Worm (Caenorhabditis elegans) whole organism, L4 larva: ENCODE measurements around the gene T22B3.3.

ENCODE experiments used
- D1046.2 ChIP-seq: fragments of 200-800 bp; sonication (Bioruptor generic); IDR thresholded peaks from 2 replicates; pipeline ENCODE4 v1.3.6; 2022; ENCODE audit warnings: missing genetic modification characterization, missing compliant biosample characterization
- aha-1 ChIP-seq: fragments of 150-350 bp; peaks from one replicate; lab custom pipeline; 2014; ENCODE audit warnings: missing biosample characterization, missing genetic modification characterization
- aly-2 ChIP-seq: sonication (generic microtip); optimal IDR thresholded peaks from 2 replicates; lab custom pipeline; 2018; ENCODE audit warnings: missing biosample characterization, missing genetic modification characterization
- ama-1 ChIP-seq: fragments of 150-350 bp; optimal IDR thresholded peaks from 2 replicates; lab custom pipeline; 2014; ENCODE audit warnings: inconsistent platforms, mixed read lengths
- arid-1 ChIP-seq: fragments of 200-800 bp; sonication (Bioruptor generic); conservative IDR thresholded peaks from 2 replicates; pipeline ENCODE4 v1.3.6; 2022; ENCODE audit warnings: missing genetic modification reagents, missing genetic modification characterization, missing compliant biosample characterization
- attf-4 ChIP-seq: sonication (generic microtip); optimal IDR thresholded peaks from 3 replicates; lab custom pipeline; 2017; ENCODE audit warnings: missing biosample characterization, missing genetic modification characterization
- ceh-28 ChIP-seq: fragments of 150-350 bp; optimal IDR thresholded peaks from 2 replicates; lab custom pipeline; 2014; ENCODE audit warnings: missing biosample characterization, missing genetic modification reagents, missing genetic modification characterization
- daf-19 ChIP-seq: fragments of 200-800 bp; sonication (Bioruptor generic); conservative IDR thresholded peaks from 2 replicates; pipeline ENCODE4 v1.3.6; 2022; ENCODE audit warnings: missing genetic modification characterization, missing compliant biosample characterization
- egl-27 ChIP-seq: sonication (generic microtip); optimal IDR thresholded peaks from 3 replicates; lab custom pipeline; 2017; ENCODE audit warnings: missing biosample characterization, missing genetic modification reagents, missing genetic modification characterization
- lsy-2 ChIP-seq, 2 experiments: fragments of 150-350 bp in 1 of 2; sonication (generic microtip) in 1 of 2; optimal IDR thresholded peaks; 2 replicates each; lab custom pipeline; 2014 to 2017; ENCODE audit warnings: missing biosample characterization in 2 of 2, missing genetic modification characterization in 2 of 2
- madf-9 ChIP-seq: fragments of 200-800 bp; sonication (Bioruptor generic); conservative IDR thresholded peaks from 2 replicates; pipeline ENCODE4 v1.3.6; 2022; ENCODE audit warnings: missing genetic modification reagents, missing genetic modification characterization, missing compliant biosample characterization
- mdt-29 ChIP-seq: fragments of 200-800 bp; sonication (Bioruptor generic); IDR thresholded peaks from 2 replicates; pipeline ENCODE4 v1.3.6; 2022; ENCODE audit warnings: missing genetic modification reagents, missing genetic modification characterization, missing compliant biosample characterization
- mes-2 ChIP-seq: sonication (generic microtip); optimal IDR thresholded peaks from 2 replicates; lab custom pipeline; 2016; ENCODE audit warnings: missing genotype, mild to moderate bottlenecking, missing genetic modification characterization, missing compliant biosample characterization; ENCODE audit not compliant: poor library complexity, severe bottlenecking
- nhr-111 ChIP-seq: fragments of 200-800 bp; sonication (Bioruptor generic); optimal IDR thresholded peaks from 2 replicates; lab custom pipeline; 2018; ENCODE audit warnings: mild to moderate bottlenecking, missing genetic modification characterization, missing compliant biosample characterization
- nhr-41 ChIP-seq: fragments of 200-800 bp; sonication (Bioruptor generic); IDR thresholded peaks from 2 replicates; pipeline ENCODE4 v1.3.6; 2022; ENCODE audit warnings: missing genetic modification reagents, missing genetic modification characterization, missing compliant biosample characterization
- skn-1 ChIP-seq: fragments of 150-350 bp; optimal IDR thresholded peaks from 2 replicates; lab custom pipeline; 2014; ENCODE audit warnings: missing biosample characterization, missing genetic modification characterization
- spr-1 ChIP-seq: sonication (generic microtip); optimal IDR thresholded peaks from 2 replicates; lab custom pipeline; 2016; ENCODE audit warnings: mild to moderate bottlenecking, missing genetic modification characterization, missing compliant biosample characterization
- unc-130 ChIP-seq: sonication (generic microtip); optimal IDR thresholded peaks from 2 replicates; lab custom pipeline; 2016; ENCODE audit warnings: missing genetic modification reagents, missing genetic modification characterization, missing compliant biosample characterization
- unc-62 ChIP-seq, 3 experiments: fragments of 150-350 bp in 1 of 3; sonication (generic microtip); optimal IDR thresholded peaks in 2 of 3; peaks in 1 of 3; 1 replicate in 1 of 3; 2 replicates in 2 of 3; lab custom pipeline; 2014 to 2017; ENCODE audit warnings: missing biosample characterization in 3 of 3, missing genetic modification characterization in 3 of 3, missing genetic modification reagents in 3 of 3, missing genotype in 1 of 3
- ztf-11 ChIP-seq: fragments of 150-350 bp; optimal IDR thresholded peaks from 2 replicates; lab custom pipeline; 2014; ENCODE audit warnings: missing biosample characterization, missing genetic modification characterization

T22B3.3 gene

ce11 chrIV:11665010-11665409 lies 38.6 kb downstream of the T22B3.3 start, which contains the start of gene ZK809.9:
TSS of gene ZK809.9 (plus strand) at chrIV:11665310.
- TF ChIP-seq ceh-28 (tag; lab: Kevin White, UChicago) (no peak), ama-1 (lab: Kevin White, UChicago) (no peak), nhr-41 (GFP tag; lab: Robert Waterston, UW) (no peak), D1046.2 (GFP tag; lab: Robert Waterston, UW) (no peak), arid-1 (GFP tag; lab: Robert Waterston, UW) (no peak), egl-27 (tag; lab: Kevin White, UChicago) (no peak), ztf-11 (tag; lab: Kevin White, UChicago) (no peak), daf-19 (GFP tag; lab: Robert Waterston, UW) (no peak), aly-2 (tag; lab: Kevin White, UChicago) (no peak), skn-1 (no peak), attf-4 (tag; lab: Kevin White, UChicago) (no peak), spr-1 (tag; lab: Kevin White, UChicago) (no peak), nhr-111 (no peak), mes-2 (tag; lab: Kevin White, UChicago) (no peak)

- TF ChIP-seq aha-1 (tag; lab: Kevin White, UChicago) (peak; percentile 49), madf-9 (GFP tag; lab: Robert Waterston, UW) (no peak)
- TF ChIP-seq, all 104 proteins: peak for 1
These were observed 43.7 kb downstream of the T22B3.3 start, which contains the start of gene ZK792.1 for ce11 chrIV:11659794-11660312. TSS of gene ZK792.1 (plus strand) at chrIV:11659844.

- TF ChIP-seq unc-130 (no peak), aha-1 (tag; lab: Kevin White, UChicago) (peak; percentile 46), mes-2 (tag; lab: Kevin White, UChicago) (peak; percentile 54), mdt-29 (GFP tag; lab: Robert Waterston, UW) (no peak), unc-62 (GFP tag; optimal IDR thresholded peaks at IDR 0.05 in 1 of 2; lab: Kevin White, UChicago) (no peak), unc-62 (tag; optimal IDR thresholded peaks at IDR 0.05; lab: Kevin White, UChicago) (no peak), lsy-2 (tag; optimal IDR thresholded peaks at IDR 0.05; lab: Kevin White, UChicago) (peak in 1 of 2 experiments; percentile 20)
These were observed 47.3 kb downstream of the T22B3.3 start, which contains the start of gene ZK809.5 for ce11 chrIV:11656144-11656780. TSS of gene ZK809.5 (plus strand) at chrIV:11656730.

ce11 chrIV:11655370-11655769 lies 48.2 kb downstream of the T22B3.3 start, which contains the start of gene ent-1:
TSS of gene ent-1 (minus strand) at chrIV:11655470.
- TF ChIP-seq aha-1 (tag; lab: Kevin White, UChicago) (peak; percentile 70), lsy-2 (tag; optimal IDR thresholded peaks at IDR 0.05; lab: Kevin White, UChicago) (peak in 1 of 2 experiments; percentile 9), mes-2 (tag; lab: Kevin White, UChicago) (no peak)
